Worm (Caenorhabditis elegans) whole organism, young adult: ENCODE measurements around the gene fbxa-147.

Experiments used
- B0336.3 ChIP-seq: fragments of 200-800 bp; sonication (Bioruptor generic); IDR thresholded peaks from 2 replicates; pipeline ENCODE4 v1.3.6; 2022; ENCODE audit warnings: missing genetic modification characterization, missing compliant biosample characterization
- D2030.7 ChIP-seq: fragments of 200-800 bp; sonication (Bioruptor generic); IDR thresholded peaks from 2 replicates; pipeline ENCODE4 v1.3.6; 2022; ENCODE audit warnings: missing genetic modification reagents, missing genetic modification characterization, missing compliant biosample characterization
- F22D6.2 ChIP-seq: sonication (generic microtip); optimal IDR thresholded peaks from 2 replicates; lab custom pipeline; 2016; ENCODE audit warnings: mild to moderate bottlenecking, missing genetic modification characterization, missing compliant biosample characterization
- F33H1.4 ChIP-seq: fragments of 200-800 bp; sonication (Bioruptor generic); IDR thresholded peaks from 2 replicates; pipeline ENCODE4 v1.3.6; 2022; ENCODE audit warnings: missing genetic modification reagents, missing genetic modification characterization, missing compliant biosample characterization
- F55B11.4 ChIP-seq: sonication (generic microtip); optimal IDR thresholded peaks from 2 replicates; lab custom pipeline; 2016; ENCODE audit warnings: missing compliant biosample characterization, missing genetic modification characterization, borderline replicate concordance; ENCODE audit not compliant: insufficient read depth
- K12H6.12 ChIP-seq: fragments of 200-800 bp; sonication (Bioruptor generic); optimal IDR thresholded peaks from 2 replicates; lab custom pipeline; 2018; ENCODE audit warnings: mild to moderate bottlenecking, missing genetic modification characterization, missing compliant biosample characterization
- Y53F4B.3 ChIP-seq: fragments of 200-800 bp; sonication (Bioruptor generic); IDR thresholded peaks from 2 replicates; pipeline ENCODE4 v1.3.6; 2022; ENCODE audit warnings: missing genetic modification reagents, missing genetic modification characterization, missing compliant biosample characterization
- Y53G8AR.9 ChIP-seq: fragments of 200-800 bp; sonication (Bioruptor generic); conservative IDR thresholded peaks from 2 replicates; pipeline ENCODE4 v1.3.6; 2022; ENCODE audit warnings: missing genetic modification reagents, missing genetic modification characterization, missing compliant biosample characterization
- Y67H2A.10 ChIP-seq: fragments of 200-800 bp; sonication (Bioruptor generic); conservative IDR thresholded peaks from 2 replicates; pipeline ENCODE4 v1.3.6; 2022; ENCODE audit warnings: missing genetic modification reagents, missing genetic modification characterization, missing compliant biosample characterization
- aptf-3 ChIP-seq: fragments of 200-800 bp; sonication (Bioruptor generic); IDR thresholded peaks from 2 replicates; pipeline ENCODE4 v1.3.6; 2022; ENCODE audit warnings: missing genetic modification characterization, missing compliant biosample characterization
- athp-1 ChIP-seq: sonication (generic microtip); optimal IDR thresholded peaks from 2 replicates; lab custom pipeline; 2017; ENCODE audit warnings: mild to moderate bottlenecking, missing genetic modification characterization, missing compliant biosample characterization
- bed-1 ChIP-seq: fragments of 200-800 bp; sonication (Bioruptor generic); IDR thresholded peaks from 2 replicates; pipeline ENCODE4 v1.3.6; 2022; ENCODE audit warnings: missing genetic modification reagents, missing genetic modification characterization, missing compliant biosample characterization
- ceh-27 ChIP-seq: fragments of 200-800 bp; sonication (Bioruptor generic); optimal IDR thresholded peaks from 2 replicates; lab custom pipeline; 2018; ENCODE audit warnings: mild to moderate bottlenecking, missing genetic modification characterization, moderate library complexity, missing compliant biosample characterization
- ceh-40 ChIP-seq: fragments of 200-800 bp; sonication (Bioruptor generic); IDR thresholded peaks from 2 replicates; pipeline ENCODE4 v1.3.6; 2022; ENCODE audit warnings: missing genetic modification characterization, missing compliant biosample characterization
- efl-1 ChIP-seq: fragments of 150-350 bp; optimal IDR thresholded peaks from 2 replicates; lab custom pipeline; 2014; ENCODE audit warnings: missing biosample characterization, missing genetic modification reagents, missing genetic modification characterization
- egl-44 ChIP-seq: fragments of 200-800 bp; sonication (Bioruptor generic); IDR thresholded peaks from 2 replicates; pipeline ENCODE4 v1.3.6; 2022; ENCODE audit warnings: missing genetic modification reagents, missing genetic modification characterization, missing compliant biosample characterization
- egrh-3 ChIP-seq: fragments of 200-800 bp; sonication (Bioruptor generic); IDR thresholded peaks from 2 replicates; pipeline ENCODE4 v1.3.6; 2022; ENCODE audit warnings: missing genetic modification reagents, missing genetic modification characterization, missing compliant biosample characterization
- ets-4 ChIP-seq: fragments of 200-800 bp; sonication (Bioruptor generic); optimal IDR thresholded peaks from 2 replicates; lab custom pipeline; 2018; ENCODE audit warnings: mild to moderate bottlenecking, missing genetic modification characterization, missing compliant biosample characterization
- lag-1 ChIP-seq: fragments of 200-800 bp; sonication (Bioruptor generic); IDR thresholded peaks from 2 replicates; pipeline ENCODE4 v1.3.6; 2022; ENCODE audit warnings: missing genetic modification reagents, missing genetic modification characterization, missing compliant biosample characterization
- let-526 ChIP-seq: fragments of 200-800 bp; sonication (Bioruptor generic); IDR thresholded peaks from 2 replicates; pipeline ENCODE4 v1.3.6; 2022; ENCODE audit warnings: missing genetic modification reagents, missing genetic modification characterization, missing compliant biosample characterization
- lin-26 ChIP-seq: fragments of 200-800 bp; sonication (Bioruptor generic); IDR thresholded peaks from 2 replicates; pipeline ENCODE4 v1.3.6; 2022; ENCODE audit warnings: missing genetic modification reagents, missing genetic modification characterization, missing compliant biosample characterization
- lsy-27 ChIP-seq: sonication (generic microtip); optimal IDR thresholded peaks from 2 replicates; lab custom pipeline; 2017; ENCODE audit warnings: missing genetic modification characterization, mild to moderate bottlenecking, missing compliant biosample characterization, antibody characterized with exemption, missing genotype, borderline replicate concordance; ENCODE audit not compliant: insufficient read depth
- madf-10 ChIP-seq: sonication (generic microtip); optimal IDR thresholded peaks from 2 replicates; lab custom pipeline; 2016; ENCODE audit warnings: mild to moderate bottlenecking, missing genetic modification characterization, missing compliant biosample characterization
- madf-3 ChIP-seq: fragments of 200-800 bp; sonication (Bioruptor generic); IDR thresholded peaks from 2 replicates; pipeline ENCODE4 v1.3.6; 2022; ENCODE audit warnings: missing genetic modification reagents, missing genetic modification characterization, missing compliant biosample characterization
- mxl-1 ChIP-seq: sonication (generic microtip); optimal IDR thresholded peaks from 2 replicates; lab custom pipeline; 2016; ENCODE audit warnings: missing genetic modification characterization, missing compliant biosample characterization
- rec-8 ChIP-seq, 2 experiments: sonication (generic microtip); optimal IDR thresholded peaks; 2 replicates each; lab custom pipeline; 2016; ENCODE audit warnings: mild to moderate bottlenecking in 2 of 2, missing genetic modification characterization in 2 of 2, missing genetic modification reagents in 2 of 2, missing genotype in 2 of 2, missing biosample characterization in 1 of 2, missing compliant biosample characterization in 1 of 2, moderate library complexity in 1 of 2
- repo-1 ChIP-seq: sonication (generic microtip); optimal IDR thresholded peaks from 2 replicates; lab custom pipeline; 2017; ENCODE audit warnings: mild to moderate bottlenecking, missing genetic modification characterization, missing compliant biosample characterization
- sdz-38 ChIP-seq: sonication (generic microtip); optimal IDR thresholded peaks from 2 replicates; lab custom pipeline; 2016; ENCODE audit warnings: missing genotype, missing genetic modification characterization, missing compliant biosample characterization
- tbp1 ChIP-seq: fragments of 200-800 bp; sonication (Bioruptor generic); optimal IDR thresholded peaks from 2 replicates; lab custom pipeline; 2018; ENCODE audit warnings: mild to moderate bottlenecking, missing genetic modification characterization, missing compliant biosample characterization
- tbx-9 ChIP-seq: sonication (generic microtip); optimal IDR thresholded peaks from 2 replicates; lab custom pipeline; 2016; ENCODE audit warnings: borderline replicate concordance, missing genetic modification characterization, inconsistent platforms, missing compliant biosample characterization
- tlf-1 ChIP-seq: fragments of 200-800 bp; sonication (Bioruptor generic); optimal IDR thresholded peaks from 2 replicates; lab custom pipeline; 2018; ENCODE audit warnings: mild to moderate bottlenecking, missing genetic modification characterization, missing compliant biosample characterization
- unc-62 ChIP-seq: fragments of 150-350 bp; optimal IDR thresholded peaks from 2 replicates; lab custom pipeline; 2014; ENCODE audit warnings: missing biosample characterization, missing genetic modification reagents, missing genetic modification characterization
- xnd-1 ChIP-seq: sonication (generic microtip); optimal IDR thresholded peaks from 2 replicates; lab custom pipeline; 2016; ENCODE audit warnings: missing genotype, missing genetic modification reagents, missing genetic modification characterization, missing compliant biosample characterization
- zfh-2 ChIP-seq: fragments of 200-800 bp; sonication (Bioruptor generic); conservative IDR thresholded peaks from 2 replicates; pipeline ENCODE4 v1.3.6; 2022; ENCODE audit warnings: missing genetic modification reagents, missing genetic modification characterization, missing compliant biosample characterization
- ztf-26 ChIP-seq: sonication (generic microtip); optimal IDR thresholded peaks from 2 replicates; lab custom pipeline; 2017; ENCODE audit warnings: missing genetic modification characterization, missing compliant biosample characterization
- ztf-6 ChIP-seq: fragments of 200-800 bp; sonication (Bioruptor generic); IDR thresholded peaks from 2 replicates; pipeline ENCODE4 v1.3.6; 2022; ENCODE audit warnings: missing genetic modification reagents, missing genetic modification characterization, missing compliant biosample characterization

The fbxa-147 gene

DNA sequence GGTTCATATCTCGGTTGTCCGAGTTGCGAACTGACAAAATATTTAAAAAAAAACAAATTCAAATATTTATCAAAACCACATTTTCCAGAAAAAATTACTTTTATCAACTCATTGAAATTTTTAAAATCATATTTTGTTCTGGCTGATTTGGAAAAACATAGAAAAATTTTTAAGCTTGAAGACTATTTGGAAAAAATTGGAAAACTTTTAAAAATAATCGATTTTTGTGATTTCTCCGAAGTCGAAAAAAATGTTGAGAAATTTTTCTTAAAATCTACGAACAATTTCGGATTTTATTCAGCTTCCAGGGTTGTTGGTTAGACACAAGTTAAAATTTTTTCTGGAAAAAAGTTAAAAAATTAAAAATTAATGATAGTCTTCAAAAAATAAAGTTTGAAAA lies 20.6 kb downstream of the fbxa-147 start, which contains the start of gene Y50E8A.5:
Y50E8A.5 (minus strand) TSS at position 101 of the 400 bp plus-strand sequence.
- TF ChIP-seq mxl-1 (tag; lab: Kevin White, UChicago) (no peak), unc-62 (GFP tag; lab: Kevin White, UChicago) (no peak), B0336.3 (GFP tag; lab: Robert Waterston, UW) (no peak), ceh-27 (GFP tag; lab: Kevin White, UChicago) (no peak), let-526 (no peak), ztf-6 (GFP tag; lab: Robert Waterston, UW) (no peak), athp-1 (no peak), madf-3 (GFP tag; lab: Robert Waterston, UW) (no peak), efl-1 (GFP tag; lab: Kevin White, UChicago) (no peak), Y67H2A.10 (no peak), repo-1 (tag; lab: Kevin White, UChicago) (no peak), Y53G8AR.9 (no peak), tbp1 (GFP tag; lab: Kevin White, UChicago) (no peak)

DNA sequence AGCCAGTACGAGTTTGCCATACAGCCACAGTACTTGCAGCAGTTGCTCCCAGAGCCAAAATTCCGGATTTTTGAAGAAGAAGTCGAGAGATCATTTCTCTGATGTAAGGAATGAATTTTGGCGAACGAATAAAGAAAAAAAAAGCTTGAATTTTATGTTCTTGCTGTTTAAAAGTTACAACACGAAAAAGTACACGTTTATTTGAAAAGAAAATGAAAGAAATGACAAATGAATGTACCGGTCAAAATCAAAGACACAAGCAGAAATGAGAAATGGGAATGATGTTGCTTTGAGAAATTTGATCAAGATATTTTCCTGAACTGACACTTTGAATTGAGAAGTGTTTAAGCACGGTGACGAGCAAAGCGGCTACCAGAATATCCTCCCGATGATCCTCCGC lies 24.9 kb downstream of the fbxa-147 start, which contains the start of gene Y50E8A.6:
Y50E8A.6 (minus strand) TSS at position 101 of the 400 bp plus-strand sequence.
- TF ChIP-seq let-526: no peak
- TF ChIP-seq lag-1 (GFP tag; lab: Robert Waterston, UW): no peak
- TF ChIP-seq tlf-1 (GFP tag; lab: Kevin White, UChicago): no peak
- no peak for TF ChIP-seq F33H1.4 (GFP tag; lab: Robert Waterston, UW)
- TF ChIP-seq ceh-40: no peak
- TF ChIP-seq rec-8 (tag; optimal IDR thresholded peaks at IDR 0.05; lab: Kevin White, UChicago): no peak
- TF ChIP-seq tbx-9 (tag; lab: Kevin White, UChicago): no peak
- no peak for TF ChIP-seq bed-1 (GFP tag; lab: Robert Waterston, UW)
- TF ChIP-seq Y53F4B.3 (GFP tag; lab: Robert Waterston, UW): no peak
- TF ChIP-seq xnd-1: no peak
- no peak for TF ChIP-seq athp-1
- no peak for TF ChIP-seq ets-4 (GFP tag; lab: Kevin White, UChicago)
- TF ChIP-seq F55B11.4 (tag; lab: Kevin White, UChicago): no peak
- TF ChIP-seq K12H6.12 (tag; lab: Kevin White, UChicago): no peak

DNA sequence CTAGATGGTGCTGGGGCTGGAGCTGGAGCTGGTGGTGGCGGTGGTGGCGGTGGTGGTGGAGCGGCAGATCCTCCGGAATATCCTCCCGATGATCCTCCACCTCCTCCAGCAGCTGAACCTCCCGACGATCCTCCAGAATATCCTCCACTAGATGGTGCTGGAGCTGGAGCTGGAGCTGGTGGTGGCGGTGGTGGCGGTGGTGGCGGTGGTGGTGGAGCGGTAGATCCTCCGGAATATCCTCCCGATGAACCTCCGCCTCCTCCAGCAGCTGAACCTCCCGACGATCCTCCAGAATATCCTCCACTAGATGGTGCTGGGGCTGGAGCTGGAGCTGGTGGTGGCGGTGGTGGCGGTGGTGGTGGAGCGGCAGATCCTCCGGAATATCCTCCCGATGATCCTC lies 26.6 kb downstream of the fbxa-147 start:
- peak; percentile 78; the same call in 1 of the 2 replicates for TF ChIP-seq egrh-3 (GFP tag; lab: Robert Waterston, UW)

DNA sequence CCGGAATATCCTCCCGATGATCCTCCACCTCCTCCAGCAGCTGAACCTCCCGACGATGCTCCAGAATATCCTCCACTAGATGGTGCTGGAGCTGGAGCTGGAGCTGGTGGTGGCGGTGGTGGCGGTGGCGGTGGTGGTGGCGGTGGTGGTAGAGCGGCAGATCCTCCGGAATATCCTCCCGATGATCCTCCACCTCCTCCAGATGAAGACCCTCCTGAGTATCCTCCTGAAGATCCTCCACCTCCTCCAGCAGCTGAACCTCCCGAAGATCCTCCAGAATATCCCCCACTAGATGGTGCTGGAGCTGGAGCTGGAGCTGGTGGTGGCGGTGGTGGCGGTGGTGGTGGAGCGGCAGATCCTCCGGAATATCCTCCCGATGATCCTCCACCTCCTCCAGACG lies 27.1 kb downstream of the fbxa-147 start:
- peak; percentile 74; the same call in 1 of the 2 replicates for TF ChIP-seq egrh-3 (GFP tag; lab: Robert Waterston, UW)

DNA sequence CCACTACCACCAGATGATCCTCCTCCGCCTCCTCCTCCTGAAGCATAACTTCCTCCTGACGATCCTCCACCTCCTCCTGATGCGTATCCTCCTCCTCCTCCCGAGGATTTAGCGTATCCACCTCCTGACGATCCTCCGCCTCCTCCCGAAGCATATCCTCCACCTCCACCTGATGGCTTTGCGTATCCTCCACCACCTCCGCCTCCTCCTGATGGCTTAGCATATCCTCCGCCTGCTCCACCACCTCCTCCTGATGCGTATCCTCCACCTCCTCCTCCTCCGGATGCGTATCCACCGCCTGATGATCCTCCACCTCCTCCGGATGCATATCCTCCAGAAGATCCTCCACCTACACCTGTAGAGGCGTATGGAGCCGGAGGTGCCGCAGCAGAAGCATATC lies 28.5 kb downstream of the fbxa-147 start:
- TF ChIP-seq egl-44 (GFP tag; lab: Robert Waterston, UW) (no peak), lin-26 (0 out of 2 replicates have a peak, but pooled peaks have one; percentile 14), egrh-3 (GFP tag; lab: Robert Waterston, UW) (peak; percentile 69), zfh-2 (GFP tag; lab: Robert Waterston, UW) (peak; percentile 85)

DNA sequence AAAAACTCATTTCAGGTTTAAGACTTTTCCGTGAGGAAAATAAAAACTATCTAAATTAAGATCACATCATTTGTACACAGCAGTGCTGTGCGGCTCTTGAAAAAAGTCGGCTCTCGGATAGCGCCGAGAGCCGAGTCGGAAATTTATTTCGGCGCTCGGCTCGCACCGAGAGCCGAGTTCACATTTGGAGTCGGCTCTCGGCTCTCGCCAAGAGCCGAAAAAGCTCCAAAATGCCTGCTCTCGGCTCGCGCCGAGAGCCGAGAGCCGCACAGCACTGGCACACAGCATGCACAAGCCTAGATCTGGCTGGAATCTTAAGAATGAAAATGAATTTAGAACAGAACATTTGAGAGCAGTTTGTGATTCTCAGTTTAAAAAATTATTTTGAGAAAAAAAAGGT lies 30.7 kb downstream of the fbxa-147 start:
- TF ChIP-seq zfh-2 (GFP tag; lab: Robert Waterston, UW) (peak; percentile 79; the same call in 1 of the 2 replicates), D2030.7 (GFP tag; lab: Robert Waterston, UW) (no peak), egrh-3 (GFP tag; lab: Robert Waterston, UW) (peak; percentile 70; the same call in 1 of the 2 replicates), aptf-3 (GFP tag; lab: Robert Waterston, UW) (no peak), ets-4 (GFP tag; lab: Kevin White, UChicago) (no peak), madf-3 (GFP tag; lab: Robert Waterston, UW) (no peak), ztf-26 (no peak), lsy-27 (tag; lab: Kevin White, UChicago) (no peak), madf-10 (tag; lab: Kevin White, UChicago) (no peak), sdz-38 (tag; lab: Kevin White, UChicago) (no peak), F22D6.2 (tag; lab: Kevin White, UChicago) (no peak)
